Fruit fly (Drosophila melanogaster): ENCODE results near the gene CG7091.

DNA sequence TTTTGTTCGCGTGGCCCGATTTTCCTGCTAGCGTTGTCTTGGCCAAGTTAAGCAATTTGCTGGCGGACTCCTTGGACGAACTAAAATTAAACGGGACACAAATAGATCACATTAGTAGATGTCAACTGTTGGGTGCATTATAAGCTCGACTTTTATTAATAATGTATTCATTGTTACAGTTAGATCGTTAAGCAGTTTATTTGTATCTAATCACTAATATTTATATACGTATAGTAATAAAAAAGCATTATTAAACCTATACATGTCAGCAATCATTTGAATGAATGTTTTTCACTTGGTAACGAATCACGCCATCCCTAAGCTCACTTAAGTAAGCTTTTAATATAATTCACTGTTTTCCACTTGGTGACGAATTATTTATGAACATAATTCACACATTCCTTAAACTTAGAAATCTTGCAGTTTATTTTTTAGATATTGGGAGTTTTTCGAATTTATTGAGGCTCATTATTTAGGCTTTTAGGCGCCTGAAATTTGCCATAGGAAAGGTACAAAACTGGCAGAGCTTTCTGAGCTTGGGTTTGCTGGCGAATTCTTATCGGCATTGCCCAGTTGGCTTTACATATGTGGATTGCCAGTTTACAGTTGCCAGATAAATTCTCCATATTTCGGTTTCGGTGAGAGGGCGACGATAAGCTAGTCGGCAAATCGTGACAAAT is at the start of gene CG7091, which contains the start of gene CG7381:
- TF ChIP-seq sage (GFP tag; optimal IDR thresholded peaks at IDR 0.05) (no peak), Rel (GFP tag; optimal IDR thresholded peaks at IDR 0.05) (no peak), Rel (tag; optimal IDR thresholded peaks at IDR 0.05) (no peak), Dif (GFP tag; optimal IDR thresholded peaks at IDR 0.05; ENCODE audit: partially characterized antibody) (no peak), psq (GFP tag; optimal IDR thresholded peaks at IDR 0.05) (no peak), rgr (GFP tag; optimal IDR thresholded peaks at IDR 0.05) (no peak), br (GFP tag; optimal IDR thresholded peaks at IDR 0.05) (no peak), usp (GFP tag; optimal IDR thresholded peaks at IDR 0.05) (no peak), tai (GFP tag; optimal IDR thresholded peaks at IDR 0.05) (no peak), Sp1 (GFP tag; optimal IDR thresholded peaks at IDR 0.05) (no peak), OdsH (GFP tag; optimal IDR thresholded peaks at IDR 0.05) (no peak), pan (optimal IDR thresholded peaks at IDR 0.05) (no peak), dsf (GFP tag; optimal IDR thresholded peaks at IDR 0.05; ENCODE audit: borderline replicate concordance) (no peak)
